Fruit fly (Drosophila melanogaster): ENCODE measurements around the gene Mob2.

The Mob2 gene

dm6 chr3L:11609153-11609809 lies 47.2 kb upstream of the Mob2 start, which contains the start of gene Duba:
Gene Duba, minus strand, starts transcription at chr3L:11609465.
- TF ChIP-seq N (GFP tag; optimal IDR thresholded peaks at IDR 0.05) (no peak), Rel (GFP tag; optimal IDR thresholded peaks at IDR 0.05) (no peak), Rel (tag; optimal IDR thresholded peaks at IDR 0.05) (peak; percentile 75), jim (GFP tag; optimal IDR thresholded peaks at IDR 0.05) (no peak), Hr78 (GFP tag; optimal IDR thresholded peaks at IDR 0.05) (peak; percentile 36), Dfd (GFP tag; optimal IDR thresholded peaks at IDR 0.05) (no peak)

dm6 chr3L:11604227-11604626 lies 42.2 kb upstream of the Mob2 start:
- TF ChIP-seq Dfd (GFP tag; optimal IDR thresholded peaks at IDR 0.05) (peak; percentile 93), ey (GFP tag; optimal IDR thresholded peaks at IDR 0.05) (no peak), Mio (GFP tag; optimal IDR thresholded peaks at IDR 0.05) (no peak), Hr78 (GFP tag; optimal IDR thresholded peaks at IDR 0.05) (no peak), CG9705 (GFP tag; optimal IDR thresholded peaks at IDR 0.05) (no peak), dl (GFP tag; optimal IDR thresholded peaks at IDR 0.05; ENCODE audit: insufficient read depth in 1 of 2, partially characterized antibody in 2 of 2) (no peak)

dm6 chr3L:11602040-11602439 lies 40.0 kb upstream of the Mob2 start:
- TF ChIP-seq h (GFP tag; optimal IDR thresholded peaks at IDR 0.05) (no peak), dl (GFP tag; optimal IDR thresholded peaks at IDR 0.05; ENCODE audit: insufficient read depth in 1 of 2, partially characterized antibody in 2 of 2) (no peak), CG32264 (GFP tag; optimal IDR thresholded peaks at IDR 0.05) (no peak), tai (GFP tag; optimal IDR thresholded peaks at IDR 0.05) (no peak), rgr (GFP tag; optimal IDR thresholded peaks at IDR 0.05) (no peak), N (GFP tag; optimal IDR thresholded peaks at IDR 0.05) (no peak), fru (GFP tag; optimal IDR thresholded peaks at IDR 0.05) (no peak), dmrt93B (GFP tag; optimal IDR thresholded peaks at IDR 0.05) (no peak), dsf (GFP tag; optimal IDR thresholded peaks at IDR 0.05; ENCODE audit: borderline replicate concordance) (no peak), Dfd (GFP tag; optimal IDR thresholded peaks at IDR 0.05) (no peak), Vsx2 (GFP tag; optimal IDR thresholded peaks at IDR 0.05; ENCODE audit: partially characterized antibody) (no peak), pan (optimal IDR thresholded peaks at IDR 0.05) (no peak)

- TF ChIP-seq N (GFP tag; optimal IDR thresholded peaks at IDR 0.05), result no peak
- TF ChIP-seq Hr78 (GFP tag; optimal IDR thresholded peaks at IDR 0.05), result no peak
- no peak for TF ChIP-seq dl (GFP tag; optimal IDR thresholded peaks at IDR 0.05; ENCODE audit: insufficient read depth in 1 of 2, partially characterized antibody in 2 of 2)
- TF ChIP-seq brk (GFP tag; optimal IDR thresholded peaks at IDR 0.05), result no peak
- TF ChIP-seq pan (optimal IDR thresholded peaks at IDR 0.05), result no peak
- TF ChIP-seq Hnf4 (GFP tag; optimal IDR thresholded peaks at IDR 0.05), result no peak
- no peak for TF ChIP-seq Jra (GFP tag; optimal IDR thresholded peaks at IDR 0.05)
Observed at dm6 chr3L:11601133-11601532, 39.1 kb upstream of the Mob2 start.

dm6 chr3L:11599965-11600420 lies 38.0 kb upstream of the Mob2 start, which contains the start of the genes CG14137 and CG46394:
Gene CG14137, minus strand, starts transcription at chr3L:11600065.
Gene CG46394, plus strand, starts transcription at chr3L:11600370.
- TF ChIP-seq CG32264 (GFP tag; optimal IDR thresholded peaks at IDR 0.05), result no peak
- peak; percentile 84 for TF ChIP-seq Dfd (GFP tag; optimal IDR thresholded peaks at IDR 0.05)

DNA sequence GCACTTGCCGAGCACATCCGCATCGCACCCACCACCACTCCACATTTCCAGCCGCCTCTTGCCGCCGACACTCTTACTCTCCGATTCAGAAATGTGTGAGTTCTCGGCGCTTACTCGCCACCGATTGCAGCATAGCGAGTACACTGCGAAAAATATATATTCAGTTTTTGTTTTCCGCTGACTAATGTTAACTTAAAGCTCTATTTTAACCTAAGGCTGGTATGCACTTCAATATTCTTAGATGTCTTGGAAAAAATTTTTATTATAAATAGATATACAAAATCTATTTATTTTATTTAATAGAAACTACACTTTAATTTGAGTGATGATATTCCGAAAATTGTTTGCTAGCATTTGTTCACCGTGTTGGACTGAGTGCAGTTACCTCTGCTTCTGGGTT lies 37.2 kb upstream of the Mob2 start:
- TF ChIP-seq foxo (GFP tag; optimal IDR thresholded peaks at IDR 0.05) (peak in 1 of 2 experiments; percentile 32), Sp1 (GFP tag; optimal IDR thresholded peaks at IDR 0.05) (peak; percentile 30), usp (GFP tag; optimal IDR thresholded peaks at IDR 0.05) (no peak), tai (GFP tag; optimal IDR thresholded peaks at IDR 0.05) (no peak), HLH106 (tag; optimal IDR thresholded peaks at IDR 0.05) (peak; percentile 32), rgr (GFP tag; optimal IDR thresholded peaks at IDR 0.05) (peak; percentile 3)

dm6 chr3L:11596585-11597252 lies 34.7 kb upstream of the Mob2 start, which contains the start of gene CG7368:
Gene CG7368, plus strand, starts transcription at chr3L:11597202.
- TF ChIP-seq Myc (optimal IDR thresholded peaks at IDR 0.05) (no peak), dl (GFP tag; optimal IDR thresholded peaks at IDR 0.05; ENCODE audit: insufficient read depth in 1 of 2, partially characterized antibody in 2 of 2) (peak in 1 of 2 experiments; percentile 2)

Data from whole organism, wandering third instar larva.